Worm (Caenorhabditis elegans) whole organism, mixed stage, embryonic: ENCODE results near the gene C01G6.3.

Source experiments
- hlh-1 ChIP-seq: fragments of 150-350 bp; optimal IDR thresholded peaks from 2 replicates; lab custom pipeline; 2014; ENCODE audit warnings: missing biosample characterization, missing genetic modification reagents, missing genetic modification characterization
- mab-5 ChIP-seq: fragments of 150-350 bp; optimal IDR thresholded peaks from 2 replicates; lab custom pipeline; 2014; ENCODE audit warnings: missing biosample characterization, missing genetic modification characterization
- nhr-237 ChIP-seq: fragments of 150-350 bp; optimal IDR thresholded peaks from 2 replicates; lab custom pipeline; 2014; ENCODE audit warnings: missing biosample characterization, missing genetic modification characterization
- nhr-28 ChIP-seq: fragments of 150-350 bp; optimal IDR thresholded peaks from 2 replicates; lab custom pipeline; 2014; ENCODE audit warnings: missing biosample characterization, missing genetic modification characterization
- nhr-76 ChIP-seq: sonication (generic microtip); optimal IDR thresholded peaks from 2 replicates; lab custom pipeline; 2017; ENCODE audit warnings: missing biosample characterization, missing genetic modification characterization
- unc-62 ChIP-seq: fragments of 150-350 bp; optimal IDR thresholded peaks from 2 replicates; lab custom pipeline; 2014; ENCODE audit warnings: missing biosample characterization, missing genetic modification reagents, missing genetic modification characterization
- ztf-11 ChIP-seq: fragments of 150-350 bp; optimal IDR thresholded peaks from 2 replicates; lab custom pipeline; 2014; ENCODE audit warnings: missing biosample characterization, missing genetic modification characterization

DNA sequence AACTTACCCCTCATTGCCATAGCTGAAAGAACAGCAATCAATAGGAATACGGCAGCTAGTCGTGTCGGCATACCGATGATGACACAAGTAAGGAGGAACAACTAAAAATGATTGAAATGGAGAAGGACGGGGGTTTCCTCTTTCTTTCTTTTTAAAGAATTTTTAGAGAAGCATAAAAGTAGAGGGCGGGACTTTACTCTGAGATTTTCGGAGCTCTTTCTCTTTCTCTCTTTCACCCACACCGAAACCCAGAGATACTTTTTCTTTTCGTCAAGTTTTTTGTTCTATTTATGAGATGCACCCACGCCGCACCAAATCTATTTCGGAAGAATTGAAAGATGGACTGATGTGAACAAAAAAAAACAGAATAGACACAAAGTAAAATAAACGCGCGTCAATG lies 23.0 kb upstream of the C01G6.3 start, which contains the start of gene T26C5.5:
- TF ChIP-seq ztf-11: no peak
- no peak for TF ChIP-seq hlh-1
- TF ChIP-seq unc-62 (GFP tag; lab: Kevin White, UChicago): no peak
- TF ChIP-seq nhr-28: no peak
- TF ChIP-seq mab-5 (tag; lab: Kevin White, UChicago): no peak
- no peak for TF ChIP-seq nhr-237 (tag; lab: Kevin White, UChicago)
- no peak for TF ChIP-seq nhr-76 (tag; lab: Kevin White, UChicago)
